Worm (Caenorhabditis elegans): ENCODE data around the gene T24H7.8.

DNA sequence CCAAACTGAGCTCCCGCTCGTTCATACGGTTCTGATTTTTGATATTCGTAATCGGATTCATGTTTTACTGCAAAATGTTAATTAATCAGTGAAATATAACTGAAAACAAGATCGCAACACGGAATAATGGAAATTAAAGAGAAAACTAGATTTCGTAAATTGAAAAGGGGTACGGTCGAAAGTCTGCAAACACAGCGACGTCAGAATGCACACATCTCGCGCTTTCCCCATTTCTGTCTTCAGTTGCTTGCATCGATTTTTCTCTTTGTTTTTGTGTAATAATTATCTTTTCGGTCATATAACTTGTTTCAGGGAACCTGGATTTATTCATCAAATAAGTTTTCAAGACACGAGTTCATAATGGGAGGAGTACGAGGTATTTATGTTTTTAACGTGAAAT lies 45.0 kb upstream of the T24H7.8 start, which contains the start of the genes rbmx-2 and C30B5.2:
- peak; percentile 62 for TF ChIP-seq T22C8.4 (GFP tag; IDR thresholded peaks at IDR 0.05)
- TF ChIP-seq klf-2 (GFP tag; conservative IDR thresholded peaks at IDR 0.05): no peak
- TF ChIP-seq tab-1 (GFP tag; IDR thresholded peaks at IDR 0.05): no peak

Data from whole organism, midembryonic.